Worm (Caenorhabditis elegans): ENCODE results near the gene lys-7.

DNA sequence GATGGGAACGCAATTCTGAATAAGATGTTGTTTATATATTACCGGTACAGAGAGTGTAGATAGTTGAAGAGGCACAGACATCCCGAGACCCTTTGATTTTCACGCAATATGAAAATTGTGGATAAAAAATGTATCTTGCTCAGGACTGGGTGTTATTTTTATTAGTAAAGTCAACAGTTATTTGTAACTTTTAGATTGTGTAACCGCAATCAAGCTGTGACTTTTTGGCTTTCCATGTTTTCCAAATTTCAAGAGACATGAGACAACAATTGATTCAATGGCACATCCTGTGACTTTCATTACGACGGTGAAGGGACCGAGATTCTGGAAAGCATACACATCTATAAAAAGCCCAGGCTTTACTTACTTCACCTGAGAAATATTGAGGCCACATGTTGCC, 6.2 kb downstream of the lys-7 start:
- TF ChIP-seq ztf-11 (tag; optimal IDR thresholded peaks at IDR 0.05) (no peak), fkh-10 (GFP tag; optimal IDR thresholded peaks at IDR 0.05) (no peak), F16B12.6 (tag; optimal IDR thresholded peaks at IDR 0.05) (no peak), ceh-90 (tag; optimal IDR thresholded peaks at IDR 0.05) (no peak), nhr-47 (tag; optimal IDR thresholded peaks at IDR 0.05) (no peak), aha-1 (tag; optimal IDR thresholded peaks at IDR 0.05) (no peak), alr-1 (tag; optimal IDR thresholded peaks at IDR 0.05; ENCODE audit: borderline replicate concordance) (no peak), mep-1 (tag; optimal IDR thresholded peaks at IDR 0.05) (no peak), ces-1 (GFP tag; optimal IDR thresholded peaks at IDR 0.05) (no peak), unc-86 (tag; optimal IDR thresholded peaks at IDR 0.05) (no peak)

Data from whole organism, L1 larva.